Worm (Caenorhabditis elegans) whole organism, young adult: Measurements from ENCODE around the gene tlp-1.

Experiments used
- C06A6.2 ChIP-seq: fragments of 200-800 bp; sonication (Bioruptor generic); conservative IDR thresholded peaks from 2 replicates; pipeline ENCODE4 v1.3.6; 2022; ENCODE audit warnings: missing genetic modification characterization, missing compliant biosample characterization
- C17E4.6 ChIP-seq: fragments of 200-800 bp; sonication (Bioruptor generic); IDR thresholded peaks from 2 replicates; pipeline ENCODE4 v1.3.6; 2022; ENCODE audit warnings: missing genetic modification reagents, missing genetic modification characterization, missing compliant biosample characterization
- F57A8.1 ChIP-seq: fragments of 200-800 bp; sonication (Bioruptor generic); optimal IDR thresholded peaks from 2 replicates; lab custom pipeline; 2018; ENCODE audit warnings: mild to moderate bottlenecking, missing genetic modification characterization, moderate library complexity, missing compliant biosample characterization
- Y53G8AR.9 ChIP-seq: fragments of 200-800 bp; sonication (Bioruptor generic); conservative IDR thresholded peaks from 2 replicates; pipeline ENCODE4 v1.3.6; 2022; ENCODE audit warnings: missing genetic modification reagents, missing genetic modification characterization, missing compliant biosample characterization
- dpff-1 ChIP-seq: sonication (generic microtip); optimal IDR thresholded peaks from 2 replicates; lab custom pipeline; 2017; ENCODE audit warnings: mild to moderate bottlenecking, missing genetic modification characterization, missing compliant biosample characterization
- hlh-12 ChIP-seq: sonication (generic microtip); optimal IDR thresholded peaks from 2 replicates; lab custom pipeline; 2016; ENCODE audit warnings: missing genetic modification characterization, missing compliant biosample characterization
- snpc-4 ChIP-seq, 5 experiments: fragments of 150-350 bp in 1 of 5; sonication (generic microtip) in 4 of 5; optimal IDR thresholded peaks; 2 replicates each; lab custom pipeline; 2014 to 2018; ENCODE audit warnings: missing genetic modification characterization in 5 of 5, missing biosample characterization in 3 of 5, antibody characterized with exemption in 2 of 5, mild to moderate bottlenecking in 2 of 5, missing compliant biosample characterization in 2 of 5, missing genotype in 2 of 5, moderate library complexity in 2 of 5, missing genetic modification reagents in 1 of 5
- ztf-25 ChIP-seq: fragments of 200-800 bp; sonication (Bioruptor generic); IDR thresholded peaks from 2 replicates; pipeline ENCODE4 v1.3.6; 2022; ENCODE audit warnings: missing genetic modification reagents, missing genetic modification characterization, missing compliant biosample characterization

- TF ChIP-seq F57A8.1 (GFP tag; lab: Kevin White, UChicago) (no peak), hlh-12 (tag; lab: Kevin White, UChicago) (no peak), Y53G8AR.9 (GFP tag; lab: Robert Waterston, UW) (no peak), snpc-4 (GFP tag; optimal IDR thresholded peaks at IDR 0.05; lab: Kevin White, UChicago) (peak; percentile 45), snpc-4 (tag; optimal IDR thresholded peaks at IDR 0.05; lab: Kevin White, UChicago) (peak in 3 of 4 experiments; percentile 77 to 85 (median 84)), C17E4.6 (GFP tag; lab: Robert Waterston, UW) (no peak), ztf-25 (no peak), dpff-1 (tag; lab: Kevin White, UChicago) (no peak), C06A6.2 (GFP tag; lab: Robert Waterston, UW) (no peak)
These were observed 16.3 kb downstream of the tlp-1 start for ce11 chrIV:13687631-13688030.
